Fruit fly (Drosophila melanogaster) whole organism, embryonic: ENCODE data around the gene CG14327.
A peak's percentile ranks its signal among the peaks of the same experiment; 100 is the strongest.

Experiments used
- Asciz ChIP-seq: fragments of 200-800 bp; sonication (Bioruptor generic); optimal IDR thresholded peaks from 2 replicates; lab custom pipeline; 2017; ENCODE audit warnings: missing biosample characterization, mild to moderate bottlenecking, missing genetic modification characterization, missing genetic modification reagents
- Atf-2 ChIP-seq: fragments of 200-800 bp; sonication (Bioruptor generic); optimal IDR thresholded peaks from 2 replicates; lab custom pipeline; 2016; ENCODE audit warnings: missing biosample characterization, missing genetic modification characterization
- C15 ChIP-seq: fragments of 200-800 bp; sonication (Bioruptor generic); IDR thresholded peaks from 3 replicates; pipeline ENCODE4 v1.3.6; 2022; ENCODE audit warnings: missing biosample characterization, missing genetic modification characterization
- CG10209 ChIP-seq: fragments of 200-800 bp; sonication (Bioruptor generic); optimal IDR thresholded peaks from 3 replicates; lab custom pipeline; 2017; ENCODE audit warnings: missing biosample characterization, mild to moderate bottlenecking, missing genetic modification characterization, missing genetic modification reagents
- CG10959 ChIP-seq: fragments of 200-800 bp; sonication (Bioruptor generic); IDR thresholded peaks from 2 replicates; pipeline ENCODE4 v1.3.6; 2022; ENCODE audit warnings: missing biosample characterization, missing genetic modification characterization
- CG10979 ChIP-seq: fragments of 200-800 bp; sonication (Bioruptor generic); optimal IDR thresholded peaks from 2 replicates; lab custom pipeline; 2018; ENCODE audit warnings: missing biosample characterization, mild to moderate bottlenecking, missing genetic modification characterization, moderate library complexity
- CG11504 ChIP-seq: fragments of 200-800 bp; sonication (Bioruptor generic); optimal IDR thresholded peaks from 3 replicates; lab custom pipeline; 2019; ENCODE audit warnings: missing biosample characterization, mild to moderate bottlenecking, missing genetic modification characterization, moderate library complexity
- CG12744 ChIP-seq: fragments of 200-800 bp; sonication (Bioruptor generic); optimal IDR thresholded peaks from 2 replicates; lab custom pipeline; 2016; ENCODE audit warnings: missing biosample characterization, missing genetic modification characterization
- CG14710 ChIP-seq: fragments of 200-800 bp; sonication (Bioruptor generic); optimal IDR thresholded peaks from 3 replicates; lab custom pipeline; 2019; ENCODE audit warnings: missing biosample characterization, mild to moderate bottlenecking, missing genetic modification characterization, moderate library complexity
- CG14965 ChIP-seq: fragments of 200-800 bp; sonication (Bioruptor generic); optimal IDR thresholded peaks from 2 replicates; lab custom pipeline; 2016; ENCODE audit warnings: missing biosample characterization, missing genetic modification characterization, borderline replicate concordance
- CG1832 ChIP-seq: fragments of 200-800 bp; sonication (Bioruptor generic); optimal IDR thresholded peaks from 2 replicates; lab custom pipeline; 2017; ENCODE audit warnings: missing biosample characterization, mild to moderate bottlenecking, missing genetic modification characterization, inconsistent platforms
- CG2678 ChIP-seq: fragments of 200-800 bp; sonication (Bioruptor generic); optimal IDR thresholded peaks from 3 replicates; lab custom pipeline; 2019; ENCODE audit warnings: missing biosample characterization, mild to moderate bottlenecking, missing genetic modification characterization, moderate library complexity
- CG30403 ChIP-seq: fragments of 200-800 bp; sonication (Bioruptor generic); optimal IDR thresholded peaks from 3 replicates; lab custom pipeline; 2016; ENCODE audit warnings: missing biosample characterization, missing genetic modification characterization
- CG31388 ChIP-seq: fragments of 200-800 bp; sonication (Bioruptor generic); optimal IDR thresholded peaks from 2 replicates; lab custom pipeline; 2016; ENCODE audit warnings: missing biosample characterization, missing genetic modification characterization
- CG33213 ChIP-seq: fragments of 200-800 bp; sonication (Bioruptor generic); optimal IDR thresholded peaks from 3 replicates; lab custom pipeline; 2016; ENCODE audit warnings: missing biosample characterization, missing genetic modification characterization
- CG33557 ChIP-seq: fragments of 200-800 bp; sonication (Bioruptor generic); optimal IDR thresholded peaks from 2 replicates; lab custom pipeline; 2019; ENCODE audit warnings: missing biosample characterization, mild to moderate bottlenecking, missing genetic modification characterization, moderate library complexity
- CG7839 ChIP-seq: fragments of 200-800 bp; sonication (Bioruptor generic); optimal IDR thresholded peaks from 3 replicates; lab custom pipeline; 2018; ENCODE audit warnings: missing biosample characterization, mild to moderate bottlenecking, missing genetic modification characterization, moderate library complexity
- D19A ChIP-seq: fragments of 200-800 bp; optimal IDR thresholded peaks from 3 replicates; lab custom pipeline; 2019; ENCODE audit warnings: missing biosample characterization, mild to moderate bottlenecking, missing genetic modification characterization, moderate library complexity
- Fer2 ChIP-seq: fragments of 200-800 bp; sonication (Bioruptor generic); optimal IDR thresholded peaks from 2 replicates; lab custom pipeline; 2018; ENCODE audit warnings: missing biosample characterization, mild to moderate bottlenecking, missing genetic modification characterization, moderate library complexity
- HLH3B ChIP-seq: fragments of 200-800 bp; sonication (Bioruptor generic); IDR thresholded peaks from 2 replicates; pipeline ENCODE4 v1.3.6; 2022; ENCODE audit warnings: missing biosample characterization, missing genetic modification characterization
- HmgD ChIP-seq: fragments of 200-800 bp; sonication (Bioruptor generic); optimal IDR thresholded peaks from 3 replicates; lab custom pipeline; 2016; ENCODE audit warnings: missing biosample characterization, missing genetic modification characterization
- Hmx ChIP-seq: fragments of 200-800 bp; sonication (Bioruptor generic); optimal IDR thresholded peaks from 2 replicates; lab custom pipeline; 2016; ENCODE audit warnings: missing biosample characterization, missing genetic modification characterization
- Hr51 ChIP-seq, 2 experiments: fragments of 200-800 bp; sonication (Bioruptor generic); optimal IDR thresholded peaks; 2 replicates in 1 of 2; 3 replicates in 1 of 2; lab custom pipeline; 2016 to 2018; ENCODE audit warnings: missing biosample characterization in 2 of 2, missing genetic modification characterization in 2 of 2, mild to moderate bottlenecking in 1 of 2, moderate library complexity in 1 of 2
- Hr78 ChIP-seq, 2 experiments: fragments of 200-800 bp in 1 of 2; fragments of >200 bp in 1 of 2; sonication (Bioruptor generic) in 1 of 2; optimal IDR thresholded peaks; 2 replicates each; lab custom pipeline; 2017 to 2019; ENCODE audit warnings: missing biosample characterization in 2 of 2, missing genetic modification characterization in 2 of 2, mild to moderate bottlenecking in 1 of 2, moderate library complexity in 1 of 2
- Oaz ChIP-seq: fragments of 200-800 bp; sonication (Bioruptor generic); IDR thresholded peaks from 2 replicates; pipeline ENCODE4 v1.3.6; 2022; ENCODE audit warnings: missing biosample characterization, missing genetic modification characterization
- Stat92E ChIP-seq, 3 experiments: fragments of >200 bp in 2 of 3; fragments of 200-800 bp in 1 of 3; sonication (Bioruptor generic) in 1 of 3; optimal IDR thresholded peaks; 2 replicates each; lab custom pipeline; 2017 to 2019; ENCODE audit warnings: missing biosample characterization in 3 of 3, missing genetic modification characterization in 3 of 3, mild to moderate bottlenecking in 1 of 3, moderate library complexity in 1 of 3
- Trl ChIP-seq, 3 experiments: fragments of >200 bp in 2 of 3; fragments of 200-800 bp in 1 of 3; sonication (Bioruptor generic) in 1 of 3; optimal IDR thresholded peaks; 2 replicates in 1 of 3; 3 replicates in 2 of 3; lab custom pipeline; 2016 to 2017; ENCODE audit warnings: missing biosample characterization in 1 of 3, missing genetic modification characterization in 1 of 3
- Vsx1 ChIP-seq: fragments of 200-800 bp; sonication (Bioruptor generic); optimal IDR thresholded peaks from 2 replicates; lab custom pipeline; 2017; ENCODE audit warnings: missing biosample characterization, mild to moderate bottlenecking, missing genetic modification characterization, missing genetic modification reagents
- abd-A ChIP-seq: fragments of 200-800 bp; sonication (Bioruptor generic); optimal IDR thresholded peaks from 3 replicates; lab custom pipeline; 2019; ENCODE audit warnings: missing biosample characterization, mild to moderate bottlenecking, missing genetic modification characterization, moderate library complexity
- amos ChIP-seq: fragments of 200-800 bp; sonication (Bioruptor generic); IDR thresholded peaks from 2 replicates; pipeline ENCODE4 v1.3.6; 2022; ENCODE audit warnings: missing biosample characterization, missing genetic modification characterization; ENCODE audit not compliant: partially characterized antibody
- ash1 ChIP-seq: fragments of 200-800 bp; sonication (Bioruptor generic); optimal IDR thresholded peaks from 2 replicates; lab custom pipeline; 2018; ENCODE audit warnings: missing biosample characterization, mild to moderate bottlenecking, missing genetic modification characterization
- br ChIP-seq: fragments of >200 bp; optimal IDR thresholded peaks from 2 replicates; lab custom pipeline; 2017
- cato ChIP-seq: fragments of 200-800 bp; sonication (Bioruptor generic); optimal IDR thresholded peaks from 2 replicates; lab custom pipeline; 2016; ENCODE audit warnings: missing biosample characterization, missing genetic modification characterization, borderline replicate concordance
- fd96Cb ChIP-seq: fragments of 200-800 bp; sonication (Bioruptor generic); optimal IDR thresholded peaks from 2 replicates; lab custom pipeline; 2018; ENCODE audit warnings: missing biosample characterization, mild to moderate bottlenecking, missing genetic modification characterization, moderate library complexity
- gt ChIP-seq: fragments of 200-800 bp; sonication (Bioruptor generic); IDR thresholded peaks from 2 replicates; pipeline ENCODE4 v1.3.6; 2022; ENCODE audit warnings: missing biosample characterization, missing genetic modification characterization
- hb ChIP-seq: fragments of 200-800 bp; sonication (Bioruptor generic); IDR thresholded peaks from 3 replicates; pipeline ENCODE4 v1.3.6; 2022; ENCODE audit warnings: missing biosample characterization, missing genetic modification characterization; ENCODE audit not compliant: partially characterized antibody
- hbn ChIP-seq: fragments of 200-800 bp; sonication (Bioruptor generic); IDR thresholded peaks from 2 replicates; pipeline ENCODE4 v1.3.6; 2022; ENCODE audit warnings: missing biosample characterization, missing genetic modification characterization; ENCODE audit not compliant: partially characterized antibody
- ken ChIP-seq: fragments of 200-800 bp; sonication (Bioruptor generic); IDR thresholded peaks from 3 replicates; pipeline ENCODE4 v1.3.6; 2022; ENCODE audit warnings: missing biosample characterization, missing genetic modification characterization
- knrl ChIP-seq: fragments of 200-800 bp; sonication (Bioruptor generic); IDR thresholded peaks from 3 replicates; pipeline ENCODE4 v1.3.6; 2022; ENCODE audit warnings: missing biosample characterization, missing genetic modification characterization; ENCODE audit not compliant: partially characterized antibody
- nau ChIP-seq: fragments of 200-800 bp; sonication (Bioruptor generic); optimal IDR thresholded peaks from 3 replicates; lab custom pipeline; 2017; ENCODE audit warnings: missing biosample characterization, mild to moderate bottlenecking, missing genetic modification characterization, missing genetic modification reagents
- pb ChIP-seq: fragments of 200-800 bp; sonication (Bioruptor generic); optimal IDR thresholded peaks from 3 replicates; lab custom pipeline; 2016; ENCODE audit warnings: missing biosample characterization, missing genetic modification characterization
- pzg ChIP-seq: fragments of 200-800 bp; sonication (Bioruptor generic); optimal IDR thresholded peaks from 3 replicates; lab custom pipeline; 2018; ENCODE audit warnings: missing biosample characterization, mild to moderate bottlenecking, missing genetic modification characterization, moderate library complexity
- ro ChIP-seq: fragments of 200-800 bp; sonication (Bioruptor generic); IDR thresholded peaks from 2 replicates; pipeline ENCODE4 v1.3.6; 2022; ENCODE audit warnings: missing biosample characterization, missing genetic modification characterization
- schlank ChIP-seq: fragments of 200-800 bp; sonication (Bioruptor generic); optimal IDR thresholded peaks from 2 replicates; lab custom pipeline; 2018; ENCODE audit warnings: missing biosample characterization, mild to moderate bottlenecking, missing genetic modification characterization
- shn ChIP-seq: fragments of 200-800 bp; sonication (Bioruptor generic); optimal IDR thresholded peaks from 3 replicates; lab custom pipeline; 2016; ENCODE audit warnings: missing biosample characterization, missing genetic modification characterization
- slou ChIP-seq: fragments of 200-800 bp; sonication (Bioruptor generic); optimal IDR thresholded peaks from 3 replicates; lab custom pipeline; 2016; ENCODE audit warnings: missing biosample characterization, missing genetic modification characterization
- tap ChIP-seq: fragments of 200-800 bp; optimal IDR thresholded peaks from 3 replicates; lab custom pipeline; 2019; ENCODE audit warnings: missing biosample characterization, mild to moderate bottlenecking, missing genetic modification characterization, moderate library complexity
- vvl ChIP-seq: fragments of 200-800 bp; sonication (Bioruptor generic); IDR thresholded peaks from 2 replicates; pipeline ENCODE4 v1.3.6; 2022; ENCODE audit warnings: missing biosample characterization, missing genetic modification characterization

Gene CG14327

dm6 chr3R:17631176-17631865 lies 17.8 kb downstream of the CG14327 start (continued):
- TF ChIP-seq nau (GFP tag; lab: Kevin White, UChicago) (no peak), HmgD (GFP tag; lab: Kevin White, UChicago) (no peak), Asciz (GFP tag; lab: Kevin White, UChicago) (no peak), Hr78 (GFP tag; optimal IDR thresholded peaks at IDR 0.05; lab: Kevin White, UChicago) (peak in 1 of 2 experiments; percentile 32), CG11504 (tag; lab: Kevin White, UChicago) (peak; percentile 33), CG10959 (no peak), CG12744 (GFP tag; lab: Kevin White, UChicago) (no peak), CG7839 (tag; lab: Kevin White, UChicago) (peak; percentile 10), Hmx (GFP tag; lab: Kevin White, UChicago) (no peak), Fer2 (no peak), schlank (tag; lab: Kevin White, UChicago) (no peak), Atf-2 (GFP tag; lab: Kevin White, UChicago) (no peak), CG14965 (GFP tag; lab: Kevin White, UChicago) (no peak), HLH3B (GFP tag; lab: Robert Waterston, UW) (no peak), shn (no peak), ro (GFP tag; lab: Robert Waterston, UW) (no peak), Trl (optimal IDR thresholded peaks at IDR 0.05; lab: Kevin White, UChicago) (no peak), Trl (GFP tag; optimal IDR thresholded peaks at IDR 0.05; lab: Kevin White, UChicago) (no peak), hb (no peak), CG33557 (no peak), CG33213 (no peak), CG30403 (no peak), D19A (peak; percentile 6), knrl (GFP tag; lab: Robert Waterston, UW) (no peak), Vsx1 (GFP tag; lab: Kevin White, UChicago) (no peak), amos (GFP tag; lab: Robert Waterston, UW) (peak; percentile 48; the same call in 1 of the 2 replicates), br (no peak), pb (no peak), vvl (peak; percentile 69), CG31388 (GFP tag; lab: Kevin White, UChicago) (no peak), CG10209 (GFP tag; lab: Kevin White, UChicago) (no peak), pzg (GFP tag; lab: Kevin White, UChicago) (no peak), C15 (GFP tag; lab: Robert Waterston, UW) (no peak), fd96Cb (no peak), CG1832 (GFP tag; lab: Kevin White, UChicago) (no peak), tap (tag; lab: Kevin White, UChicago) (no peak), hbn (GFP tag; lab: Robert Waterston, UW) (no peak), Hr51 (GFP tag; optimal IDR thresholded peaks at IDR 0.05; lab: Kevin White, UChicago) (peak in 1 of 2 experiments; percentile 18), CG10979 (peak; percentile 2), ash1 (GFP tag; lab: Kevin White, UChicago) (no peak), cato (no peak), ken (no peak), gt (no peak), abd-A (peak; percentile 69), CG2678 (tag; lab: Kevin White, UChicago) (peak; percentile 27), Stat92E (GFP tag; optimal IDR thresholded peaks at IDR 0.05; lab: Kevin White, UChicago) (no peak), slou (GFP tag; lab: Kevin White, UChicago) (no peak), Oaz (GFP tag; lab: Robert Waterston, UW) (no peak), CG14710 (tag; lab: Kevin White, UChicago) (no peak)
